Worm (Caenorhabditis elegans): Measurements from ENCODE around the gene F22B7.1.

F22B7.1 gene

ce11 chrIII:8646021-8646420, 19.1 kb upstream of the F22B7.1 start (continued):
- TF ChIP-seq die-1 (tag; optimal IDR thresholded peaks at IDR 0.05) = peak; percentile 80
- TF ChIP-seq nhr-80 (tag; optimal IDR thresholded peaks at IDR 0.05) = no peak
- TF ChIP-seq lir-1 (GFP tag; conservative IDR thresholded peaks at IDR 0.05) = no peak
- TF ChIP-seq gei-17 (GFP tag; optimal IDR thresholded peaks at IDR 0.05) = no peak
- 0 out of 2 replicates have a peak, but pooled peaks have one; percentile 36 for TF ChIP-seq hsf-1 (GFP tag; IDR thresholded peaks at IDR 0.05)
- TF ChIP-seq hlh-12 (tag; optimal IDR thresholded peaks at IDR 0.05) = no peak
- TF ChIP-seq ztf-18 (tag; optimal IDR thresholded peaks at IDR 0.05) = peak; percentile 67
- TF ChIP-seq nfya-2 (GFP tag; IDR thresholded peaks at IDR 0.05) = no peak
- no peak for TF ChIP-seq attf-6 (GFP tag; IDR thresholded peaks at IDR 0.05)
- no peak for TF ChIP-seq egl-44 (GFP tag; IDR thresholded peaks at IDR 0.05)
- TF ChIP-seq nhr-90 (tag; optimal IDR thresholded peaks at IDR 0.05) = peak; percentile 79
- TF ChIP-seq rcor-1 (GFP tag; IDR thresholded peaks at IDR 0.05) = no peak
- TF ChIP-seq ets-4 (GFP tag; optimal IDR thresholded peaks at IDR 0.05) = no peak
- no peak for TF ChIP-seq Y79H2A.3 (GFP tag; conservative IDR thresholded peaks at IDR 0.05)
- TF ChIP-seq ama-1 (optimal IDR thresholded peaks at IDR 0.05) = no peak
- TF ChIP-seq ama-1 (GFP tag; optimal IDR thresholded peaks at IDR 0.05) = peak in 1 of 2 experiments; percentile 28
- peak; percentile 78 for TF ChIP-seq rpc-1 (optimal IDR thresholded peaks at IDR 0.05)
- peak; percentile 88 for TF ChIP-seq rpc-1 (tag; optimal IDR thresholded peaks at IDR 0.05)
- peak; percentile 98 for TF ChIP-seq tbp1 (GFP tag; optimal IDR thresholded peaks at IDR 0.05)
- TF ChIP-seq madf-10 (tag; optimal IDR thresholded peaks at IDR 0.05) = peak; percentile 33
- no peak for TF ChIP-seq cebp-2 (GFP tag; IDR thresholded peaks at IDR 0.05)
- TF ChIP-seq Y67H2A.10 (GFP tag; conservative IDR thresholded peaks at IDR 0.05) = no peak
- no peak for TF ChIP-seq B0035.1 (tag; optimal IDR thresholded peaks at IDR 0.05)
- TF ChIP-seq madf-8 (GFP tag; conservative IDR thresholded peaks at IDR 0.05) = no peak
- peak; percentile 43 for TF ChIP-seq ZK185.1 (tag; optimal IDR thresholded peaks at IDR 0.05; ENCODE audit: poor library complexity, severe bottlenecking)
- TF ChIP-seq lsl-1 (GFP tag; optimal IDR thresholded peaks at IDR 0.05) = peak; percentile 49
- no peak for TF ChIP-seq attf-5 (GFP tag; optimal IDR thresholded peaks at IDR 0.05)
- TF ChIP-seq efl-1 (GFP tag; optimal IDR thresholded peaks at IDR 0.05) = no peak
- no peak for TF ChIP-seq F57C9.4 (tag; optimal IDR thresholded peaks at IDR 0.05)
- TF ChIP-seq tbx-9 (tag; optimal IDR thresholded peaks at IDR 0.05; ENCODE audit: borderline replicate concordance) = no peak
- no peak for TF ChIP-seq aptf-3 (GFP tag; IDR thresholded peaks at IDR 0.05)

- no peak for TF ChIP-seq snpc-3.4 (tag; optimal IDR thresholded peaks at IDR 0.05)
- no peak for TF ChIP-seq ZK185.1 (tag; optimal IDR thresholded peaks at IDR 0.05; ENCODE audit: poor library complexity, severe bottlenecking)
- TF ChIP-seq nfya-2 (GFP tag; IDR thresholded peaks at IDR 0.05) = no peak
- TF ChIP-seq F52B5.7 (tag; optimal IDR thresholded peaks at IDR 0.05) = no peak
- no peak for TF ChIP-seq cebp-1 (GFP tag; IDR thresholded peaks at IDR 0.05)
- TF ChIP-seq cebp-1 (tag; optimal IDR thresholded peaks at IDR 0.05) = no peak
- TF ChIP-seq madf-10 (tag; optimal IDR thresholded peaks at IDR 0.05) = no peak
- TF ChIP-seq F22D6.2 (tag; optimal IDR thresholded peaks at IDR 0.05) = no peak
- no peak for TF ChIP-seq ceh-58 (GFP tag; IDR thresholded peaks at IDR 0.05)
- TF ChIP-seq snpc-4 (GFP tag; optimal IDR thresholded peaks at IDR 0.05) = no peak
- no peak for TF ChIP-seq snpc-4 (tag; optimal IDR thresholded peaks at IDR 0.05)
- no peak for TF ChIP-seq attf-6 (GFP tag; IDR thresholded peaks at IDR 0.05)
- no peak for TF ChIP-seq K11D2.4 (GFP tag; IDR thresholded peaks at IDR 0.05)
- TF ChIP-seq bed-2 (GFP tag; IDR thresholded peaks at IDR 0.05) = no peak
- TF ChIP-seq xnd-1 (tag; optimal IDR thresholded peaks at IDR 0.05) = no peak
- TF ChIP-seq rec-8 (tag; optimal IDR thresholded peaks at IDR 0.05) = no peak
- no peak for TF ChIP-seq ccch-3 (GFP tag; optimal IDR thresholded peaks at IDR 0.05)
These were observed 16.5 kb upstream of the F22B7.1 start, which contains the start of gene F22B7.3 for ce11 chrIII:8648589-8648988. Gene F22B7.3 (plus strand): TSS chrIII:8648889.

All from whole organism, young adult.